Worm (Caenorhabditis elegans) whole organism, dauer: ENCODE data around the gene F55A11.11.

Experiments used
- unc-62 ChIP-seq: sonication (generic microtip); optimal IDR thresholded peaks from 2 replicates; lab custom pipeline; 2017; ENCODE audit warnings: missing biosample characterization, missing genetic modification reagents, missing genetic modification characterization

The F55A11.11 gene

ce11 chrV:11802508-11802907 is 19.6 kb downstream of the F55A11.11 start:
- TF ChIP-seq unc-62 = no peak

- TF ChIP-seq unc-62 = no peak
Measured at ce11 chrV:11803518-11803994, 20.6 kb downstream of the F55A11.11 start.

DNA sequence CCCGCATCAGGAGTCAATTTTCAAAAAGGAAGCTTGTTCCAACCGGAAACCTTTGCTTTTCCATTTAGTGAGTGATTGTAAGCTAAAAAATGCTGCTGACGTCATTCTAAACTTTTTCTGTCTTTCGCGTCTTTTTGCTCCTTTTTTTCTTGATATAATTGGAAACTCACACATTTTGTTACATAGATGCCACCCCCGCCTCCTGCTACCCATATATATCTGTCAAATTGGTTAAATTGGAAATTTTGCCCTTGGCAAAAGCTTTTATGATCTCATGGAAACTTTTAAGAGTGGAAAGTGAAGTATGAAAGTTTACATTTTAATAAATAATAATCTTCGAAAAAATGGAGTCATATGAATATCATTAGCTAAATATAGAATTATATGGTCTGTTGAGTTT is 27.0 kb downstream of the F55A11.11 start:
- TF ChIP-seq unc-62 = no peak

ce11 chrV:11811921-11812320 is 29.0 kb downstream of the F55A11.11 start, which contains the start of gene D2023.3:
Gene D2023.3, minus strand, starts transcription at chrV:11812021.
- no peak for TF ChIP-seq unc-62

- TF ChIP-seq unc-62 = no peak
Measured at ce11 chrV:11815566-11815965, 32.6 kb downstream of the F55A11.11 start.

DNA sequence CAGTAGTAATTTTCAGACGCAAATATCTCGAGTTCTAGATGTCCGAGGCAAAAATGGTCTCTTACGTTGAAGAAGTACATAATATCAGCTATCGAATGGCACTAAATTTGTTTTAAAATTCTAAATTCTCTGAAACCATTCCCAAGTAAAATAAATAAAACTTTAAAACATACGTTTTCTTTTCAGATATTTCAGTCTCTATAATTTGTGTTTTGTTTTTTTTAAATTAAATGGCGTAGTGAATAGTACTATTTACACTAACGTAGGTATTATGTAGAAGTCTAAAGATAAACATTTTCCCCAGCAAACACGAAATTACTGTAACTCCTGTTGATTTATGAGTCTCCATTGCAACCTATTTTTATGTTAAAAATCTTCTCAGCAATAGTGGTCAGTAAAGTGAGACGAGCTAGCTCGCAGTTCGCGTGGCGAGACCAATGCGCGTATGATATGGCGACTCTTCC is 34.3 kb downstream of the F55A11.11 start:
- TF ChIP-seq unc-62 = no peak

ce11 chrV:11818064-11818463 is 35.1 kb downstream of the F55A11.11 start:
- no peak for TF ChIP-seq unc-62

DNA sequence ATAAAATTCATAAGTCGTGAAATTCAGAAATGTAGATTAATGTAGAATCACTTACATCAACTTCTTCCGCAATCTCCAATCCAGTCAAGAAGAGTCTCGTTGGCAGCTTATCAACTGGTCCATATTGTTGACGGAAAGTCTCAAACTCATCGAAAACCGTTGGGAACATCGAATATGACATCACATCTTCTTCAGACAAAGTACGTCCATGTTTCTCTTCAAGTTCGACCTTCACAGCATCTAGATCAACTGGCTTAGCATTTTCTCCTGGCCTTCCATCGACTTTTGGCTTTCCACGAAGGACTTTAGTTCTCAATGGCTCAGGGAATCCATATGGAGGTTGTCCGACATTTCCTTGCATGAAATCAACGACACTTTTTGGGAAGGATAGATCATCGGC is 35.8 kb downstream of the F55A11.11 start:
- no peak for TF ChIP-seq unc-62

DNA sequence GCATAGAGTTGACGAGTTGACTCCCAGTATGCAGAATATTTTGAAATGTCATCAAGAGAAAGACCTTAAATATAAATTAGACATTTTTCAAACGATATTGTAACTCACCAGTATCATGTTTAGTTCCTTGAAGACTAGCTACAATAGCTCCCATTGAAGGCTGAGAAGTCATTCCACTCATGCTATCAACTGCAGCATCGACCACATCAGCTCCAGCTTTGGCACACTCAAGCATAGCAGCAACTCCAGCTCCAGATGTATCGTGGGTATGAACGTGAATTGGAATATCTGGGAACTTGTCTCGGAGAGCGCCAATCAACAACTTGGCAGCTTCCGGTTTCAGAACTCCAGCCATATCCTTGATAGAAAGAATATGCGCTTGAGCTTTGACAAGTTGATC is 36.5 kb downstream of the F55A11.11 start:
- no peak for TF ChIP-seq unc-62

- TF ChIP-seq unc-62 = no peak
Measured at ce11 chrV:11820551-11820950, 37.6 kb downstream of the F55A11.11 start.

- TF ChIP-seq unc-62 = no peak
Measured at ce11 chrV:11822461-11822939, 39.6 kb downstream of the F55A11.11 start, which contains the start of gene pyc-1. Gene pyc-1, minus strand, starts transcription at chrV:11822529.

ce11 chrV:11823978-11824377 is 41.0 kb downstream of the F55A11.11 start:
- no peak for TF ChIP-seq unc-62

- TF ChIP-seq unc-62 = no peak
Measured at ce11 chrV:11825662-11826061, 42.7 kb downstream of the F55A11.11 start, which contains the start of gene D2023.4. Gene D2023.4, minus strand, starts transcription at chrV:11825762.

ce11 chrV:11826967-11827366 is 44.0 kb downstream of the F55A11.11 start, which contains the start of the genes mpst-1 and D2023.6:
Gene mpst-1, minus strand, starts transcription at chrV:11827067.
Gene D2023.6, plus strand, starts transcription at chrV:11827354.
- no peak for TF ChIP-seq unc-62

DNA sequence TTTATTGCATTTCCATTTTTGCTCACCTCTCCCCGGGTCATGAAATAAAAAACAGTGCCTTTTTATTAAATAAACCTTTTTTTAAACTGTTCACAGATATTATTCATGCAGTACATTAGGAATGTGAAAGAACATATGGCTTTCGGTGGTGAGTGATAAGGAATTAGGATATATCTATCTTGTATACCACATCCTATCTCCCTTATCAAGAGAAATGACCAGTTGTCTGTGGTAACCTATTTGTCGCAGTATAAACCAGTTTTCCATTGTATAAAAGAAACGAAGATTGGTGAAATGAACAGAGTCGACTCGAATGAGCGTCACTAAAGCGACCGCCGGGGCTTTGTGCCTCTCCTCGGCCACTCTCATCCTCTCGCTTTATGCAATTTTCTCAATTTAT is 46.3 kb downstream of the F55A11.11 start, which contains the start of gene col-158:
col-158 (plus strand) TSS at position 301 of the 400 bp plus-strand sequence.
- no peak for TF ChIP-seq unc-62

DNA sequence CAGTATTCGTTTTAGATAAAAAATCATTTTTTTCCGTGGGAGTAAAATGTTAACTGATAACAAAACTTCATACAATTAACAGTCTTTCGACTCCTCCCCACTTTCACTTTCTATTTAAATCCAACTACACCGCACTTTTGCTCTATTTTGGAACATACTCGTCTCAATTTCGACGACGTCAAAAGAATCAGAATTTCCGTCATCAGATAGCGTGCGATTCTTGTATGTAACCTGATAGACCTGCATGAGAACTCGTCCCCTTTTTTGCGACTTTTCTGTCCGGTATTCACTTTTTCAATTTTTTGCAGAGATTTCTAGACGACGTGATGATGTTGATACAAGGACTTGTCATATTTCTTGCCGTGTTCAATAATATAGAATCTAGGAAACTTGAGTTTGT is 50.4 kb downstream of the F55A11.11 start, which contains the start of gene pho-8:
pho-8 (plus strand) TSS at position 301 of the 400 bp plus-strand sequence.
- TF ChIP-seq unc-62 = no peak
